Worm (Caenorhabditis elegans) whole organism, early embryonic: ENCODE data around the gene ccf-1.

ENCODE experiments used
- B0310.2 ChIP-seq: sonication (generic microtip); optimal IDR thresholded peaks from 2 replicates; lab custom pipeline; 2016; ENCODE audit warnings: mild to moderate bottlenecking, missing genetic modification characterization, missing compliant biosample characterization
- F13C5.2 ChIP-seq: sonication (generic microtip); optimal IDR thresholded peaks from 2 replicates; lab custom pipeline; 2017; ENCODE audit warnings: mild to moderate bottlenecking, missing genetic modification characterization, inconsistent platforms, missing compliant biosample characterization
- aly-1 ChIP-seq: sonication (generic microtip); optimal IDR thresholded peaks from 2 replicates; lab custom pipeline; 2016; ENCODE audit warnings: missing genetic modification characterization, missing compliant biosample characterization
- ama-1 ChIP-seq: fragments of 150-350 bp; optimal IDR thresholded peaks from 2 replicates; lab custom pipeline; 2014
- ceh-13 ChIP-seq: fragments of 200-800 bp; sonication (Bioruptor generic); optimal IDR thresholded peaks from 2 replicates; lab custom pipeline; 2018; ENCODE audit warnings: mild to moderate bottlenecking, missing genetic modification characterization, missing compliant biosample characterization
- hmg-4 ChIP-seq: fragments of 200-800 bp; sonication (Bioruptor generic); optimal IDR thresholded peaks from 2 replicates; lab custom pipeline; 2018; ENCODE audit warnings: mild to moderate bottlenecking, missing genetic modification characterization, missing compliant biosample characterization
- hnd-1 ChIP-seq: sonication (generic microtip); optimal IDR thresholded peaks from 2 replicates; lab custom pipeline; 2016; ENCODE audit warnings: missing genetic modification characterization, missing compliant biosample characterization
- pes-1 ChIP-seq: fragments of 200-800 bp; sonication (Bioruptor generic); IDR thresholded peaks from 2 replicates; pipeline ENCODE4 v1.3.6; 2022; ENCODE audit warnings: missing genetic modification reagents, missing genetic modification characterization, missing compliant biosample characterization
- scrt-1 ChIP-seq: fragments of 200-800 bp; sonication (Bioruptor generic); IDR thresholded peaks from 2 replicates; pipeline ENCODE4 v1.3.6; 2022; ENCODE audit warnings: missing genetic modification characterization, missing compliant biosample characterization
- sea-1 ChIP-seq: fragments of 200-800 bp; sonication (Bioruptor generic); conservative IDR thresholded peaks from 2 replicates; pipeline ENCODE4 v1.3.6; 2022; ENCODE audit warnings: missing genetic modification characterization, missing compliant biosample characterization
- tbx-11 ChIP-seq: fragments of 200-800 bp; sonication (Bioruptor generic); IDR thresholded peaks from 2 replicates; pipeline ENCODE4 v1.3.6; 2022; ENCODE audit warnings: missing genetic modification characterization, missing compliant biosample characterization
- tbx-37 ChIP-seq: fragments of 200-800 bp; sonication (Bioruptor generic); conservative IDR thresholded peaks from 2 replicates; pipeline ENCODE4 v1.3.6; 2022; ENCODE audit warnings: missing genetic modification reagents, missing genetic modification characterization, missing compliant biosample characterization

DNA sequence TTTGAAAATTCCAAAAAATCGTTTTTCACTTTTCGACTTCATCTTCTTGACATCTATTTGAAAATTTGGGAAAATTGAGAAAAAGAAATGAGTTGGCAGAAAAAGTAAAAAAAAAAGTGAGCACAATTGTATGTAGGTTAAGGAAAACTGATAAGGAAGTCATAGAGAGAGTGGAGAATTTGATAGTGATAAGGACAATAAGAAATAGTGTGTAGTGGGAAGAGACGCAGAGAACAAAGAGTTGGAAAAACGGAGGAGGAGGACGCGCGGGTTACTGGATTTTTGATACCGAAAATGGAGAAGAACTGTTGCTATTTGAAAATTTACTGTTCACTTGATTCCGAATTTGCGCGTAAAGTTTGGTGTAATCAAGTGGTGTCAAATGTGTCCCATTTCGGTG is 41.3 kb downstream of the ccf-1 start, which contains the start of gene Y56A3A.6:
- no peak for TF ChIP-seq sea-1 (GFP tag; lab: Robert Waterston, UW)
- TF ChIP-seq pes-1 (GFP tag; lab: Robert Waterston, UW), result no peak
- no peak for TF ChIP-seq ama-1 (lab: Kevin White, UChicago)
- TF ChIP-seq tbx-11 (GFP tag; lab: Robert Waterston, UW), result no peak
- TF ChIP-seq tbx-37 (GFP tag; lab: Robert Waterston, UW), result no peak
- TF ChIP-seq scrt-1 (GFP tag; lab: Robert Waterston, UW), result no peak
- TF ChIP-seq B0310.2 (tag; lab: Kevin White, UChicago), result no peak
- no peak for TF ChIP-seq hnd-1
- no peak for TF ChIP-seq hmg-4
- no peak for TF ChIP-seq F13C5.2 (tag; lab: Kevin White, UChicago)
- TF ChIP-seq ceh-13 (GFP tag; lab: Kevin White, UChicago), result no peak
- TF ChIP-seq aly-1 (tag; lab: Kevin White, UChicago), result no peak
